Worm (Caenorhabditis elegans) whole organism, late embryonic: ENCODE results near the gene smk-1.

Source experiments
- ahr-1 ChIP-seq: sonication (generic microtip); optimal IDR thresholded peaks from 2 replicates; lab custom pipeline; 2016; ENCODE audit warnings: missing genetic modification characterization, missing compliant biosample characterization
- ceh-9 ChIP-seq: sonication (generic microtip); optimal IDR thresholded peaks from 2 replicates; lab custom pipeline; 2016; ENCODE audit warnings: mild to moderate bottlenecking, missing genetic modification characterization, inconsistent platforms, missing compliant biosample characterization
- dve-1 ChIP-seq: sonication (generic microtip); optimal IDR thresholded peaks from 2 replicates; lab custom pipeline; 2017; ENCODE audit warnings: antibody characterized with exemption, mild to moderate bottlenecking, missing genetic modification characterization, missing compliant biosample characterization
- elt-2 ChIP-seq: sonication (generic microtip); optimal IDR thresholded peaks from 2 replicates; lab custom pipeline; 2016; ENCODE audit warnings: missing genetic modification reagents, missing genetic modification characterization, missing compliant biosample characterization
- hlh-30 ChIP-seq: sonication (generic microtip); optimal IDR thresholded peaks from 2 replicates; lab custom pipeline; 2017; ENCODE audit warnings: antibody characterized with exemption, missing genetic modification characterization, missing compliant biosample characterization; ENCODE audit not compliant: insufficient read depth
- hlh-6 ChIP-seq: sonication (generic microtip); optimal IDR thresholded peaks from 2 replicates; lab custom pipeline; 2016; ENCODE audit warnings: missing genotype, missing genetic modification characterization, missing compliant biosample characterization
- nfya-1 ChIP-seq: sonication (generic microtip); optimal IDR thresholded peaks from 2 replicates; lab custom pipeline; 2017; ENCODE audit warnings: missing genetic modification characterization, mild to moderate bottlenecking, missing compliant biosample characterization, antibody characterized with exemption, moderate library complexity
- nhr-11 ChIP-seq: fragments of 150-350 bp; optimal IDR thresholded peaks from 2 replicates; lab custom pipeline; 2014; ENCODE audit warnings: missing biosample characterization, missing genetic modification characterization
- pha-4 ChIP-seq: fragments of 150-350 bp; optimal IDR thresholded peaks from 2 replicates; lab custom pipeline; 2018; ENCODE audit warnings: missing biosample characterization, missing genetic modification reagents, missing genetic modification characterization
- pqm-1 ChIP-seq: sonication (generic microtip); optimal IDR thresholded peaks from 2 replicates; lab custom pipeline; 2016; ENCODE audit warnings: missing genetic modification characterization, missing compliant biosample characterization
- sox-4 ChIP-seq: sonication (generic microtip); optimal IDR thresholded peaks from 2 replicates; lab custom pipeline; 2017; ENCODE audit warnings: mild to moderate bottlenecking, missing genetic modification characterization, inconsistent platforms, missing compliant biosample characterization
- tbx-7 ChIP-seq: sonication (generic microtip); optimal IDR thresholded peaks from 2 replicates; lab custom pipeline; 2016; ENCODE audit warnings: missing genotype, missing genetic modification characterization, missing compliant biosample characterization
- ttx-3 ChIP-seq: sonication (generic microtip); optimal IDR thresholded peaks from 2 replicates; lab custom pipeline; 2016; ENCODE audit warnings: missing genetic modification reagents, missing genetic modification characterization, missing compliant biosample characterization
- unc-86 ChIP-seq: sonication (generic microtip); optimal IDR thresholded peaks from 2 replicates; lab custom pipeline; 2016; ENCODE audit warnings: missing genetic modification characterization, missing compliant biosample characterization

ce11 chrV:8654460-8655419, 47.1 kb downstream of the smk-1 start:
- TF ChIP-seq pha-4 (tag; lab: Kevin White, UChicago) (no peak), tbx-7 (tag; lab: Kevin White, UChicago) (no peak), dve-1 (tag; lab: Kevin White, UChicago) (no peak), ceh-9 (no peak), unc-86 (tag; lab: Kevin White, UChicago) (no peak), ahr-1 (tag; lab: Kevin White, UChicago) (no peak), sox-4 (tag; lab: Kevin White, UChicago) (no peak), nfya-1 (tag; lab: Kevin White, UChicago) (no peak), ttx-3 (tag; lab: Kevin White, UChicago) (no peak), hlh-6 (no peak), hlh-30 (tag; lab: Kevin White, UChicago) (no peak), elt-2 (tag; lab: Kevin White, UChicago) (no peak), pqm-1 (tag; lab: Kevin White, UChicago) (no peak), nhr-11 (tag; lab: Kevin White, UChicago) (no peak)
